Worm (Caenorhabditis elegans) whole organism, early embryonic: ENCODE measurements around the gene srd-39.

Experiments used
- B0310.2 ChIP-seq: sonication (generic microtip); optimal IDR thresholded peaks from 2 replicates; lab custom pipeline; 2016; ENCODE audit warnings: mild to moderate bottlenecking, missing genetic modification characterization, missing compliant biosample characterization
- F13C5.2 ChIP-seq: sonication (generic microtip); optimal IDR thresholded peaks from 2 replicates; lab custom pipeline; 2017; ENCODE audit warnings: mild to moderate bottlenecking, missing genetic modification characterization, inconsistent platforms, missing compliant biosample characterization
- aly-1 ChIP-seq: sonication (generic microtip); optimal IDR thresholded peaks from 2 replicates; lab custom pipeline; 2016; ENCODE audit warnings: missing genetic modification characterization, missing compliant biosample characterization
- ama-1 ChIP-seq: fragments of 150-350 bp; optimal IDR thresholded peaks from 2 replicates; lab custom pipeline; 2014
- ceh-36 ChIP-seq: sonication (generic microtip); optimal IDR thresholded peaks from 2 replicates; lab custom pipeline; 2016; ENCODE audit warnings: missing genetic modification characterization, inconsistent platforms, missing compliant biosample characterization
- ets-7 ChIP-seq: sonication (generic microtip); optimal IDR thresholded peaks from 2 replicates; lab custom pipeline; 2016; ENCODE audit warnings: missing genotype, missing genetic modification characterization, missing compliant biosample characterization
- flt-1 ChIP-seq: fragments of 200-800 bp; sonication (Bioruptor generic); IDR thresholded peaks from 2 replicates; pipeline ENCODE4 v1.3.6; 2022; ENCODE audit warnings: missing genetic modification characterization, missing compliant biosample characterization
- hmbx-1 ChIP-seq: sonication (generic microtip); optimal IDR thresholded peaks from 2 replicates; lab custom pipeline; 2016; ENCODE audit warnings: mild to moderate bottlenecking, missing genetic modification characterization, missing compliant biosample characterization
- hmg-4 ChIP-seq: fragments of 200-800 bp; sonication (Bioruptor generic); optimal IDR thresholded peaks from 2 replicates; lab custom pipeline; 2018; ENCODE audit warnings: mild to moderate bottlenecking, missing genetic modification characterization, missing compliant biosample characterization
- hnd-1 ChIP-seq: sonication (generic microtip); optimal IDR thresholded peaks from 2 replicates; lab custom pipeline; 2016; ENCODE audit warnings: missing genetic modification characterization, missing compliant biosample characterization
- pes-1 ChIP-seq: fragments of 200-800 bp; sonication (Bioruptor generic); IDR thresholded peaks from 2 replicates; pipeline ENCODE4 v1.3.6; 2022; ENCODE audit warnings: missing genetic modification reagents, missing genetic modification characterization, missing compliant biosample characterization
- scrt-1 ChIP-seq: fragments of 200-800 bp; sonication (Bioruptor generic); IDR thresholded peaks from 2 replicates; pipeline ENCODE4 v1.3.6; 2022; ENCODE audit warnings: missing genetic modification characterization, missing compliant biosample characterization
- sea-1 ChIP-seq: fragments of 200-800 bp; sonication (Bioruptor generic); conservative IDR thresholded peaks from 2 replicates; pipeline ENCODE4 v1.3.6; 2022; ENCODE audit warnings: missing genetic modification characterization, missing compliant biosample characterization
- tbx-11 ChIP-seq: fragments of 200-800 bp; sonication (Bioruptor generic); IDR thresholded peaks from 2 replicates; pipeline ENCODE4 v1.3.6; 2022; ENCODE audit warnings: missing genetic modification characterization, missing compliant biosample characterization
- tbx-37 ChIP-seq: fragments of 200-800 bp; sonication (Bioruptor generic); conservative IDR thresholded peaks from 2 replicates; pipeline ENCODE4 v1.3.6; 2022; ENCODE audit warnings: missing genetic modification reagents, missing genetic modification characterization, missing compliant biosample characterization
- tra-4 ChIP-seq: sonication (generic microtip); optimal IDR thresholded peaks from 2 replicates; lab custom pipeline; 2017; ENCODE audit warnings: missing genetic modification characterization, missing compliant biosample characterization

srd-39 gene

ce11 chrX:13261037-13261592 is 39.3 kb downstream of the srd-39 start:
- 0 out of 2 replicates have a peak, but pooled peaks have one; percentile 8 for TF ChIP-seq pes-1

ce11 chrX:13257577-13257976 is 42.8 kb downstream of the srd-39 start, which contains the start of gene K08H2.10:
Gene K08H2.10, plus strand, starts transcription at chrX:13257806.
- TF ChIP-seq hmg-4 (GFP tag; lab: Kevin White, UChicago) = no peak
- no peak for TF ChIP-seq ets-7 (tag; lab: Kevin White, UChicago)
- TF ChIP-seq sea-1 (GFP tag; lab: Robert Waterston, UW) = no peak
- no peak for TF ChIP-seq F13C5.2 (tag; lab: Kevin White, UChicago)
- TF ChIP-seq ama-1 (lab: Kevin White, UChicago) = no peak
- TF ChIP-seq tbx-37 (GFP tag; lab: Robert Waterston, UW) = no peak

- no peak for TF ChIP-seq B0310.2 (tag; lab: Kevin White, UChicago)
- TF ChIP-seq ama-1 (lab: Kevin White, UChicago) = no peak
- no peak for TF ChIP-seq tbx-37 (GFP tag; lab: Robert Waterston, UW)
These were observed 48.4 kb downstream of the srd-39 start, which contains the start of gene nhr-32 for ce11 chrX:13251914-13252434. Gene nhr-32, plus strand, starts transcription at chrX:13251964.

- TF ChIP-seq hnd-1 (tag; lab: Kevin White, UChicago) (no peak), tbx-37 (GFP tag; lab: Robert Waterston, UW) (0 out of 2 replicates have a peak, but pooled peaks have one; percentile 35), hmg-4 (GFP tag; lab: Kevin White, UChicago) (peak; percentile 70), scrt-1 (GFP tag; lab: Robert Waterston, UW) (0 out of 2 replicates have a peak, but pooled peaks have one; percentile 37), flt-1 (GFP tag; lab: Robert Waterston, UW) (peak; percentile 29; the same call in 1 of the 2 replicates)
These were observed 49.0 kb downstream of the srd-39 start for ce11 chrX:13251354-13251843.

ce11 chrX:13250163-13250562 is 50.2 kb downstream of the srd-39 start:
- TF ChIP-seq B0310.2 (tag; lab: Kevin White, UChicago) (no peak), hnd-1 (tag; lab: Kevin White, UChicago) (no peak), tbx-11 (GFP tag; lab: Robert Waterston, UW) (no peak), ceh-36 (no peak), aly-1 (tag; lab: Kevin White, UChicago) (no peak), sea-1 (GFP tag; lab: Robert Waterston, UW) (no peak), tbx-37 (GFP tag; lab: Robert Waterston, UW) (no peak), scrt-1 (GFP tag; lab: Robert Waterston, UW) (no peak), hmbx-1 (tag; lab: Kevin White, UChicago) (no peak), pes-1 (no peak), ama-1 (lab: Kevin White, UChicago) (no peak), F13C5.2 (tag; lab: Kevin White, UChicago) (no peak)

- no peak for TF ChIP-seq F13C5.2 (tag; lab: Kevin White, UChicago)
- no peak for TF ChIP-seq aly-1 (tag; lab: Kevin White, UChicago)
- TF ChIP-seq B0310.2 (tag; lab: Kevin White, UChicago) = no peak
- no peak for TF ChIP-seq hmg-4 (GFP tag; lab: Kevin White, UChicago)
- TF ChIP-seq pes-1 = no peak
- no peak for TF ChIP-seq flt-1 (GFP tag; lab: Robert Waterston, UW)
- TF ChIP-seq ceh-36 = no peak
- no peak for TF ChIP-seq tra-4 (tag; lab: Kevin White, UChicago)
- TF ChIP-seq scrt-1 (GFP tag; lab: Robert Waterston, UW) = no peak
- no peak for TF ChIP-seq tbx-37 (GFP tag; lab: Robert Waterston, UW)
These were observed 51.3 kb downstream of the srd-39 start for ce11 chrX:13249102-13249501.
